Worm (Caenorhabditis elegans) whole organism, L1 larva: Measurements from ENCODE around the gene lgg-3.
A peak's percentile ranks its signal among the peaks of the same experiment; 100 is the strongest.

Experiments used
- C04F5.9 ChIP-seq: sonication (generic microtip); optimal IDR thresholded peaks from 2 replicates; lab custom pipeline; 2016; ENCODE audit warnings: missing genetic modification characterization, missing compliant biosample characterization
- F16B12.6 ChIP-seq: fragments of 150-350 bp; optimal IDR thresholded peaks from 2 replicates; lab custom pipeline; 2014; ENCODE audit warnings: missing biosample characterization, missing genetic modification characterization
- Y116A8C.19 ChIP-seq: sonication (generic microtip); optimal IDR thresholded peaks from 2 replicates; lab custom pipeline; 2016; ENCODE audit warnings: missing compliant biosample characterization, missing genetic modification characterization, borderline replicate concordance
- aly-2 ChIP-seq: fragments of 150-350 bp; optimal IDR thresholded peaks from 2 replicates; lab custom pipeline; 2014; ENCODE audit warnings: missing biosample characterization, missing genetic modification characterization
- ama-1 ChIP-seq: fragments of 150-350 bp; optimal IDR thresholded peaks from 2 replicates; lab custom pipeline; 2014
- ceh-8 ChIP-seq: fragments of 200-800 bp; sonication (Bioruptor generic); optimal IDR thresholded peaks from 2 replicates; lab custom pipeline; 2018; ENCODE audit warnings: mild to moderate bottlenecking, missing genetic modification characterization, moderate library complexity, missing compliant biosample characterization
- ceh-90 ChIP-seq: sonication (generic microtip); optimal IDR thresholded peaks from 2 replicates; lab custom pipeline; 2016; ENCODE audit warnings: missing genetic modification characterization, missing compliant biosample characterization
- ces-1 ChIP-seq: fragments of 150-350 bp; optimal IDR thresholded peaks from 2 replicates; lab custom pipeline; 2014; ENCODE audit warnings: missing biosample characterization, missing genetic modification reagents, missing genetic modification characterization
- dsc-1 ChIP-seq: sonication (generic microtip); optimal IDR thresholded peaks from 2 replicates; lab custom pipeline; 2016; ENCODE audit warnings: mild to moderate bottlenecking, missing genetic modification characterization, missing compliant biosample characterization
- efl-1 ChIP-seq, 4 experiments: fragments of 150-350 bp; optimal IDR thresholded peaks in 3 of 4; peaks in 1 of 4; 1 replicate in 1 of 4; 2 replicates in 3 of 4; lab custom pipeline; 2014; ENCODE audit warnings: missing biosample characterization in 2 of 4, missing genetic modification characterization in 2 of 4, missing genetic modification reagents in 2 of 4
- egl-13 ChIP-seq: sonication (generic microtip); optimal IDR thresholded peaks from 2 replicates; lab custom pipeline; 2016; ENCODE audit warnings: missing genotype, missing genetic modification reagents, missing genetic modification characterization, missing compliant biosample characterization
- elt-2 ChIP-seq: sonication (generic microtip); optimal IDR thresholded peaks from 2 replicates; lab custom pipeline; 2016; ENCODE audit warnings: missing genetic modification characterization, mild to moderate bottlenecking, inconsistent platforms, missing compliant biosample characterization, missing genetic modification reagents
- elt-3 ChIP-seq, 6 experiments: fragments of 150-350 bp in 1 of 6; sonication (generic microtip); optimal IDR thresholded peaks; 2 replicates each; lab custom pipeline; 2017 to 2018; ENCODE audit warnings: missing biosample characterization in 6 of 6, missing genetic modification characterization in 6 of 6, inconsistent platforms in 1 of 6
- ets-5 ChIP-seq: fragments of 200-800 bp; sonication (Bioruptor generic); IDR thresholded peaks from 2 replicates; pipeline ENCODE4 v1.3.6; 2022; ENCODE audit warnings: missing genetic modification characterization, missing compliant biosample characterization
- hlh-17 ChIP-seq: fragments of 200-800 bp; sonication (Bioruptor generic); optimal IDR thresholded peaks from 2 replicates; lab custom pipeline; 2018; ENCODE audit warnings: missing genetic modification characterization, mild to moderate bottlenecking, missing compliant biosample characterization, moderate library complexity, borderline replicate concordance
- hpl-2 ChIP-seq: fragments of 150-350 bp; optimal IDR thresholded peaks from 2 replicates; lab custom pipeline; 2014; ENCODE audit warnings: missing biosample characterization, missing genetic modification reagents, missing genetic modification characterization
- lin-14 ChIP-seq: fragments of 200-800 bp; sonication (Bioruptor generic); optimal IDR thresholded peaks from 2 replicates; lab custom pipeline; 2018; ENCODE audit warnings: mild to moderate bottlenecking, missing genetic modification characterization, moderate library complexity, missing compliant biosample characterization
- lin-35 ChIP-seq, 2 experiments: fragments of 150-350 bp; optimal IDR thresholded peaks; 2 replicates each; lab custom pipeline; 2014; ENCODE audit warnings: missing biosample characterization in 2 of 2, missing genetic modification characterization in 2 of 2, missing genetic modification reagents in 2 of 2
- mab-9 ChIP-seq: fragments of 200-800 bp; sonication (Bioruptor generic); IDR thresholded peaks from 2 replicates; pipeline ENCODE4 v1.3.6; 2022; ENCODE audit warnings: missing genetic modification reagents, missing genetic modification characterization, missing compliant biosample characterization
- mdl-1 ChIP-seq, 2 experiments: fragments of 150-350 bp; optimal IDR thresholded peaks; 2 replicates each; lab custom pipeline; 2014 to 2017; ENCODE audit warnings: missing biosample characterization in 2 of 2, missing genetic modification characterization in 2 of 2, inconsistent platforms in 1 of 2
- mep-1 ChIP-seq: fragments of 150-350 bp; optimal IDR thresholded peaks from 2 replicates; lab custom pipeline; 2014; ENCODE audit warnings: missing biosample characterization, missing genetic modification characterization
- nhr-11 ChIP-seq: fragments of 150-350 bp; optimal IDR thresholded peaks from 2 replicates; lab custom pipeline; 2014; ENCODE audit warnings: missing biosample characterization, missing genetic modification characterization
- nhr-12 ChIP-seq: sonication (generic microtip); optimal IDR thresholded peaks from 2 replicates; lab custom pipeline; 2017; ENCODE audit warnings: missing biosample characterization, missing genetic modification characterization
- nhr-237 ChIP-seq: fragments of 150-350 bp; optimal IDR thresholded peaks from 2 replicates; lab custom pipeline; 2014; ENCODE audit warnings: missing biosample characterization, missing genetic modification characterization
- nhr-28 ChIP-seq: fragments of 150-350 bp; optimal IDR thresholded peaks from 2 replicates; lab custom pipeline; 2014; ENCODE audit warnings: missing biosample characterization, missing genetic modification characterization
- nhr-76 ChIP-seq: sonication (generic microtip); optimal IDR thresholded peaks from 2 replicates; lab custom pipeline; 2017; ENCODE audit warnings: missing biosample characterization, missing genetic modification characterization
- nhr-77 ChIP-seq: fragments of 150-350 bp; optimal IDR thresholded peaks from 2 replicates; lab custom pipeline; 2014; ENCODE audit warnings: missing biosample characterization, missing genetic modification characterization
- nhr-84 ChIP-seq: sonication (generic microtip); optimal IDR thresholded peaks from 2 replicates; lab custom pipeline; 2017; ENCODE audit warnings: missing biosample characterization, missing genetic modification characterization
- nhr-85 ChIP-seq: sonication (generic microtip); peaks from one replicate; lab custom pipeline; 2016; ENCODE audit warnings: missing genetic modification characterization, inconsistent platforms, missing compliant biosample characterization
- pag-3 ChIP-seq: sonication (generic microtip); optimal IDR thresholded peaks from 2 replicates; lab custom pipeline; 2017; ENCODE audit warnings: missing genetic modification characterization, mild to moderate bottlenecking, missing compliant biosample characterization, antibody characterized with exemption, borderline replicate concordance; ENCODE audit not compliant: insufficient read depth
- skn-1 ChIP-seq: fragments of 150-350 bp; optimal IDR thresholded peaks from 2 replicates; lab custom pipeline; 2014; ENCODE audit warnings: missing biosample characterization, missing genetic modification characterization
- snpc-4 ChIP-seq: fragments of 150-350 bp; optimal IDR thresholded peaks from 2 replicates; lab custom pipeline; 2014; ENCODE audit warnings: missing biosample characterization, missing genetic modification characterization
- sox-4 ChIP-seq: sonication (generic microtip); optimal IDR thresholded peaks from 2 replicates; lab custom pipeline; 2016; ENCODE audit warnings: missing genetic modification characterization, missing compliant biosample characterization
- vab-15 ChIP-seq: sonication (generic microtip); optimal IDR thresholded peaks from 2 replicates; lab custom pipeline; 2017; ENCODE audit warnings: missing genotype, mild to moderate bottlenecking, missing genetic modification characterization, missing compliant biosample characterization
- xbp-1 ChIP-seq: sonication (generic microtip); optimal IDR thresholded peaks from 2 replicates; lab custom pipeline; 2016; ENCODE audit warnings: missing genetic modification characterization, missing compliant biosample characterization
- zip-4 ChIP-seq: fragments of 200-800 bp; sonication (Bioruptor generic); optimal IDR thresholded peaks from 2 replicates; lab custom pipeline; 2018; ENCODE audit warnings: mild to moderate bottlenecking, missing genetic modification characterization, moderate library complexity, missing compliant biosample characterization

Gene lgg-3

DNA sequence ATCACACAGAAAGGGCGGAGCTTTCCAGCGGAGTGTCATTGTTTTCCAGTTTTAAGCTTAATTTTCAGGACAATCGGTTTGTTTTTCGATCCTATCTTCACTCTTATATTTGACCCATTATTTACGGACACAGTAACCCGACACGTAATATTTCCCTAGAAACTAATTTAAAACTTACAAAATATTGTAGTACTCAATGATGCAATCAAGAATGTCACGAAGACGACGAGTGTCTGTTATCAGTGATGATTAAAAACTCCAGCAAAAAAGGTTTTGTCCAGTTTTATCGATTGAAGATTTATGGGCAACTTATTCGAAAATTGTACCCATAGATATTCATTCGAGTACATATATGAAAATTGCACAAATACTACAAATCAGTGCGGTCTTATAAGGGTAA is 35.1 kb upstream of the lgg-3 start, which contains the start of gene B0244.17:
TSS of gene B0244.17 (plus strand) at position 301 of the 400 bp plus-strand sequence.
- TF ChIP-seq Y116A8C.19 (tag; lab: Kevin White, UChicago) (no peak), mdl-1 (tag; optimal IDR thresholded peaks at IDR 0.05; lab: Kevin White, UChicago) (no peak), lin-35 (GFP tag; optimal IDR thresholded peaks at IDR 0.05; lab: Kevin White, UChicago) (no peak), elt-2 (tag; lab: Kevin White, UChicago) (no peak), ama-1 (lab: Kevin White, UChicago) (no peak), pag-3 (no peak), F16B12.6 (tag; lab: Kevin White, UChicago) (no peak), ceh-90 (no peak), lin-14 (no peak), mep-1 (no peak), dsc-1 (tag; lab: Kevin White, UChicago) (no peak), elt-3 (tag; optimal IDR thresholded peaks at IDR 0.05; lab: Kevin White, UChicago) (no peak), sox-4 (no peak), mab-9 (GFP tag; lab: Robert Waterston, UW) (no peak), nhr-11 (tag; lab: Kevin White, UChicago) (no peak), nhr-84 (tag; lab: Kevin White, UChicago) (no peak)

DNA sequence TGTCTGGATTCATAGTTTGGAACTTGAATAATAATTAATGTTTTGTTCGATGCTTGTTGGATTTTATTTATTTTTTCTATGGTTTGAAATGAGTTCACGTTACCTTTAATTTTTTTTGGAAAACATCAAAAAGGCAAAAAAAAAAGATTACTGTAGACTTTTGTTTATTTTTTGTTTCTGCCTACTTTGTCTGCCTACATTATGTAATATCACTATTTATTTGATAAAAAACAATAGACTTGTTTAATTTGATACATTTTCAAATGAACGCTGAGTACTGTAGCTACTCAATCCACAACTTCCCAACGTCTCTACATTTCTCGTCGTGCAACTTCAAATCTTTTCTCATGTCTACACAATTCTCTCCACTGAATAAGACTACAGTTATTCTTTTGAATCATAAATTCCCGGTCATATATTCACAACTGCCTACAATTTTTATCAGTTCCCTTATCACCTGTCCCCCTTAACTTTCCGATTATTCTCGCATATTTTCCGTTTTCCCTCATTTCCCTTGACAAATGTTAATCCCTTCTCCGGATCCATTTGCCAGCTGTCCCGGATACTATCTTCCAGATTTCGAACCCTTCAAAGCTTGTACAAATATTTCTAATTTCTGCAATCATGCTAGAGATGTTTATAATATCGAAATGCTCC is 33.3 kb upstream of the lgg-3 start, which contains the start of the genes B0244.9 and B0244.7:
TSS of gene B0244.9 (minus strand) at position 51 of the 657 bp plus-strand sequence.
TSS of gene B0244.7 (plus strand) at position 522 of the 657 bp plus-strand sequence.
- TF ChIP-seq elt-2 (tag; lab: Kevin White, UChicago) = peak; percentile 43
- no peak for TF ChIP-seq efl-1 (optimal IDR thresholded peaks at IDR 0.05; lab: Kevin White, UChicago)
- peak in 1 of 2 experiments; percentile 20 for TF ChIP-seq efl-1 (GFP tag; optimal IDR thresholded peaks at IDR 0.05 in 1 of 2; lab: Kevin White, UChicago)
- TF ChIP-seq hpl-2 (GFP tag; lab: Kevin White, UChicago) = no peak
- TF ChIP-seq, all 84 proteins: peak for 2

DNA sequence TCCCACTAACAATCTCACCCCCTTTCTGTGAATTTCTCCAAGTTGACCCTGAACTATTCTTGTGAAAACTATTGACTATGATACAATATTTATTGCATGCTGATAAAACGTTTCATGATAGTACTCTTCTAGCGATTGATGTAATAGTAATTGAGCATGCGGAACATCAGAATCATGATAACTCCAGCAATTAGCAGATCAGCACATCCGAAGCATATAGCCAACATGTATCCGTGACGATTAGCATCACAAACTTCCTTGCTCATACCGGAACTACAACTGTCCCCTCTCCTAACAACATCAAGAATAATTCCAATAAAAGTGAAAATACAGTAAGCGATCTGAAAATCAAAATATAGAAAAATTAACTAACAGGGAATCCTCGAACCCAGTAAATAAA is 32.2 kb upstream of the lgg-3 start:
- TF ChIP-seq ceh-90 = no peak
- no peak for TF ChIP-seq egl-13
- TF ChIP-seq hlh-17 (GFP tag; lab: Kevin White, UChicago) = no peak
- no peak for TF ChIP-seq nhr-11 (tag; lab: Kevin White, UChicago)
- TF ChIP-seq hpl-2 (GFP tag; lab: Kevin White, UChicago) = no peak
- no peak for TF ChIP-seq nhr-85 (tag; lab: Kevin White, UChicago)
- TF ChIP-seq skn-1 (tag; lab: Kevin White, UChicago) = no peak
- TF ChIP-seq nhr-77 = no peak
- TF ChIP-seq zip-4 (GFP tag; lab: Kevin White, UChicago) = no peak
- no peak for TF ChIP-seq pag-3
- TF ChIP-seq vab-15 = no peak
- TF ChIP-seq aly-2 = no peak
- no peak for TF ChIP-seq Y116A8C.19 (tag; lab: Kevin White, UChicago)
- TF ChIP-seq, all 84 proteins: peak for 0

- TF ChIP-seq ceh-8 = no peak
- no peak for TF ChIP-seq xbp-1 (tag; lab: Kevin White, UChicago)
- TF ChIP-seq ets-5 = no peak
- no peak for TF ChIP-seq nhr-28 (tag; lab: Kevin White, UChicago)
- no peak for TF ChIP-seq snpc-4 (tag; lab: Kevin White, UChicago)
- TF ChIP-seq Y116A8C.19 (tag; lab: Kevin White, UChicago) = no peak
- TF ChIP-seq C04F5.9 (tag; lab: Kevin White, UChicago) = no peak
- TF ChIP-seq egl-13 = no peak
- TF ChIP-seq nhr-84 (tag; lab: Kevin White, UChicago) = no peak
- TF ChIP-seq ceh-90 = no peak
- TF ChIP-seq nhr-76 (tag; lab: Kevin White, UChicago) = no peak
- TF ChIP-seq nhr-237 (tag; lab: Kevin White, UChicago) = no peak
- no peak for TF ChIP-seq nhr-11 (tag; lab: Kevin White, UChicago)
- no peak for TF ChIP-seq elt-3 (tag; optimal IDR thresholded peaks at IDR 0.05; lab: Kevin White, UChicago)
- TF ChIP-seq ces-1 (GFP tag; lab: Kevin White, UChicago) = no peak
- no peak for TF ChIP-seq nhr-12
These were observed 31.6 kb upstream of the lgg-3 start for ce11 chrIII:5729367-5729766.
